Fruit fly (Drosophila melanogaster) Kc167 (cell line): ENCODE data around the gene CG42714.

Experiments used
- Myc ChIP-seq: fragments of >200 bp; optimal IDR thresholded peaks from 2 replicates; lab custom pipeline; 2017; ENCODE audit warnings: missing external identifiers
- h ChIP-seq: fragments of >200 bp; optimal IDR thresholded peaks from 3 replicates; lab custom pipeline; 2018; ENCODE audit warnings: missing external identifiers
- psq ChIP-seq: fragments of >200 bp; optimal IDR thresholded peaks from 2 replicates; lab custom pipeline; 2017; ENCODE audit warnings: missing external identifiers

DNA sequence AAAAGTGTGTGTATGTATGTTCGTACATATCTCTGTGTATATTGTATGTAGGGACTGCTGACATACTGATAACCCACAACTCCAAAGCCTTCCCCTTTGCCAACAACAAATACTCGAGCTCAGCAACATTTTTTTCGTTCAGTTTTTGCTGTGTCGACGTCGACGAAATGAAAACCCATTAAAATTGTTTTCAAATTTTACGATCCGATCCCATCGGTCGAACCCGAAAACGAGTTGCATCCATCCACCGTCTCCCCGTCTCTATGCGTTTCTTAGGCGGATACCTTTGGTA, 17.1 kb downstream of the CG42714 start:
- no peak for TF ChIP-seq psq
- no peak for TF ChIP-seq Myc (lab: Kevin White, UChicago)
- TF ChIP-seq h (lab: Kevin White, UChicago): no peak
